Worm (Caenorhabditis elegans) whole organism, L2 larva: ENCODE data around the gene C31H2.14.

Experiments used
- ama-1 ChIP-seq: fragments of 150-350 bp; optimal IDR thresholded peaks from 2 replicates; lab custom pipeline; 2018; ENCODE audit warnings: inconsistent platforms
- nhr-12 ChIP-seq: fragments of 150-350 bp; optimal IDR thresholded peaks from 2 replicates; lab custom pipeline; 2014; ENCODE audit warnings: missing biosample characterization, missing genetic modification characterization
- unc-39 ChIP-seq: fragments of 150-350 bp; optimal IDR thresholded peaks from 2 replicates; lab custom pipeline; 2014; ENCODE audit warnings: missing biosample characterization, missing genetic modification characterization
- unc-62 ChIP-seq: fragments of 150-350 bp; optimal IDR thresholded peaks from 2 replicates; lab custom pipeline; 2014; ENCODE audit warnings: missing biosample characterization, missing genetic modification reagents, missing genetic modification characterization

ce11 chrX:5111894-5112293 lies 36.1 kb upstream of the C31H2.14 start:
- TF ChIP-seq unc-62 (GFP tag; lab: Kevin White, UChicago) (no peak), ama-1 (no peak), nhr-12 (no peak), unc-39 (no peak)
